Worm (Caenorhabditis elegans): ENCODE measurements around the gene srsx-17.

ce11 chrV:5893015-5893414 is 34.4 kb upstream of the srsx-17 start, which contains the start of gene C04E6.7:
- TF ChIP-seq nhr-77 (tag; optimal IDR thresholded peaks at IDR 0.05) (no peak), ceh-88 (GFP tag; IDR thresholded peaks at IDR 0.05) (no peak), ets-5 (GFP tag; IDR thresholded peaks at IDR 0.05) (no peak), tbx-2 (tag; optimal IDR thresholded peaks at IDR 0.05) (no peak), efl-3 (GFP tag; optimal IDR thresholded peaks at IDR 0.05) (no peak), zag-1 (tag; optimal IDR thresholded peaks at IDR 0.05) (no peak), nhr-237 (tag; optimal IDR thresholded peaks at IDR 0.05) (no peak), lin-15B (tag; optimal IDR thresholded peaks at IDR 0.05) (no peak)

Measured in whole organism, L1 larva.